Worm (Caenorhabditis elegans) whole organism, L4/young adult: ENCODE data around the gene F22E12.3.

Experiments used
- W03F9.2 ChIP-seq: fragments of 150-350 bp; optimal IDR thresholded peaks from 2 replicates; lab custom pipeline; 2014; ENCODE audit warnings: missing biosample characterization, missing genetic modification characterization
- dao-5 ChIP-seq: sonication (generic microtip); optimal IDR thresholded peaks from 2 replicates; lab custom pipeline; 2016; ENCODE audit warnings: missing genotype, missing genetic modification characterization, moderate library complexity, missing compliant biosample characterization
- him-1 ChIP-seq: sonication (generic microtip); optimal IDR thresholded peaks from 2 replicates; lab custom pipeline; 2016; ENCODE audit warnings: missing genotype, missing genetic modification reagents, missing genetic modification characterization, missing compliant biosample characterization

DNA sequence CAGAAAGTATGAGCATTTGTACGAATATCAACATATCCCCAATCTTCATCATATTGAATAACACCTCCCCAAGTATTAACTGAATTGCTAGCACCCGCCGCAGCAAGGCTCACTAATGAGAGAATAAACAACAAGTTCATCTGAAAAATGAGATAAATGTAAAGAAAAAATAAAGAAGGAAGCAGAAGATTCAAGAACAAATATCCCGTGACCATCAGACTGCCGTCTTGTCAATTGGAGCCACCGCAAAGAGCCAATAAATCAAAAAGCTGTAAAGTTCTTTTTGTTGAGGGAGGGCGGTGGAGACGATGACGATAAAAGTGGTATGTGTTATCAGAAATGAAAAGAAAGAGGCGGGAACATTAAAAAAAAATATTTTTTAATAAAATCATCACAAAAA is 9.7 kb downstream of the F22E12.3 start, which contains the start of gene Y32F6A.5:
- TF ChIP-seq him-1 (tag; lab: Kevin White, UChicago) (no peak), dao-5 (tag; lab: Kevin White, UChicago) (no peak), W03F9.2 (tag; lab: Kevin White, UChicago) (no peak)
